Fruit fly (Drosophila melanogaster): ENCODE data around the gene FMRFaR.
A peak's percentile ranks its signal among the peaks of the same experiment; 100 is the strongest.

FMRFaR gene

DNA sequence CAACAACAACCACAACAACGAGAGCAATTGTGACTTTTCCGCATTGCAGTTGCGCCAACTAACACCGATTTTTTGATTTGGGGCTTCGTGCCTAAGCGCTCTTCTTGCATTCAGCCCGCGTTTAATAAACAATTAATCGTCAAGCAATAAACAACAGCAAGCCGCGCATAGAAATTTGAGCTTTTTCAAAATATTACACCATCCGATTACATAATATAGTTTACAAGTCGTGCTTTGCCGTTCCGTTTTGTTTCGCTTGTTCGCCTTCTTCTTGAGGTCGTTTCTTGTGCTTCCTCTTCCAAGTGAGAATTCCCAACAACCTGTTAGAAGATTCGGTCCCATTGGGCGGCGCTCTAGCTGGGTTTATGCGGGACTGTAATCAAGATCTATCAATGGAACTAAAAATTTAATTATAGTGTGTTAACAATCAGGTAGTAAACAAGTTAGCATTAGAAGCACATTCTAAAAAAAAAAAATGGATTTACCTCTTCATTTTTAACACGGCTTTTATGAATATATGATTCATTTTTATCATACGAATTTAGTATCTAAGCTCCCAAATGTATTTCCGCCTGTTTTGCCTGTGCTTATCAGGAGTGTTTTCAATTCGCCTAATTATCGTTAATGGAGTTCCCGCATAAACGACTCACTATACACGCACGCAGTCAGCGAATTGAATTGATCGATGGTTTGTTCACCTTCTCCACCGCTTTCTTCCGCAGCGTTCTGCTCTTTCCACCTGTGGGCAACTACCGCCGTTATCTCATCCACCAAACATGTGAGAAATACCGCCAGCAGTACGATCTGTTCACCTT, 34.5 kb downstream of the FMRFaR start (continued):
- TF ChIP-seq slp2 (GFP tag; optimal IDR thresholded peaks at IDR 0.05): peak; percentile 30
- TF ChIP-seq CG17385 (GFP tag; optimal IDR thresholded peaks at IDR 0.05): peak; percentile 85
- TF ChIP-seq CG18764 (GFP tag; optimal IDR thresholded peaks at IDR 0.05): peak; percentile 63
- peak; percentile 68 for TF ChIP-seq otp (GFP tag; IDR thresholded peaks at IDR 0.05)
- peak; percentile 75 for TF ChIP-seq ind (GFP tag; optimal IDR thresholded peaks at IDR 0.05)
- TF ChIP-seq toy (GFP tag; IDR thresholded peaks at IDR 0.05): 0 out of 2 replicates have a peak, but pooled peaks have one; percentile 9
- TF ChIP-seq CG14860 (GFP tag; IDR thresholded peaks at IDR 0.05; ENCODE audit: partially characterized antibody): no peak
- peak; percentile 62 for TF ChIP-seq CG1603 (tag; optimal IDR thresholded peaks at IDR 0.05)
- peak; percentile 85 for TF ChIP-seq CG6765 (GFP tag; optimal IDR thresholded peaks at IDR 0.05)
- peak in 1 of 3 experiments; percentile 90 for TF ChIP-seq lola (GFP tag; optimal IDR thresholded peaks at IDR 0.05)
- TF ChIP-seq yki (optimal IDR thresholded peaks at IDR 0.05): peak; percentile 19
- peak; percentile 41 for TF ChIP-seq cato (GFP tag; optimal IDR thresholded peaks at IDR 0.05; ENCODE audit: borderline replicate concordance)
- TF ChIP-seq ttk (GFP tag; IDR thresholded peaks at IDR 0.05): peak; percentile 60
- TF ChIP-seq CG11504 (tag; optimal IDR thresholded peaks at IDR 0.05): peak; percentile 89
- TF ChIP-seq trh (GFP tag; optimal IDR thresholded peaks at IDR 0.05): peak; percentile 38
- TF ChIP-seq lilli (GFP tag; optimal IDR thresholded peaks at IDR 0.05): peak; percentile 84
- TF ChIP-seq gcm2 (GFP tag; optimal IDR thresholded peaks at IDR 0.05): no peak
- peak; percentile 65; the same call in 1 of the 2 replicates for TF ChIP-seq CG14441 (GFP tag; IDR thresholded peaks at IDR 0.05)
- TF ChIP-seq Mes4 (GFP tag; optimal IDR thresholded peaks at IDR 0.05): peak; percentile 64
- TF ChIP-seq CG13424 (tag; optimal IDR thresholded peaks at IDR 0.05): peak; percentile 91
- peak; percentile 26 for TF ChIP-seq nom (GFP tag; optimal IDR thresholded peaks at IDR 0.05)
- TF ChIP-seq CG1792 (GFP tag; optimal IDR thresholded peaks at IDR 0.05): peak; percentile 54
- TF ChIP-seq Dfd (GFP tag; optimal IDR thresholded peaks at IDR 0.05): no peak
- TF ChIP-seq Atf6 (GFP tag; IDR thresholded peaks at IDR 0.05): peak; percentile 90
- peak; percentile 57 for TF ChIP-seq lbe (GFP tag; optimal IDR thresholded peaks at IDR 0.05)
- TF ChIP-seq crp (GFP tag; optimal IDR thresholded peaks at IDR 0.05): peak in 1 of 2 experiments; percentile 25
- no peak for TF ChIP-seq CG7745 (tag; optimal IDR thresholded peaks at IDR 0.05)
- TF ChIP-seq CG4617 (GFP tag; optimal IDR thresholded peaks at IDR 0.05; ENCODE audit: borderline replicate concordance): peak; percentile 5
- TF ChIP-seq CG1233 (GFP tag; optimal IDR thresholded peaks at IDR 0.05): peak; percentile 87
- TF ChIP-seq danr (GFP tag; IDR thresholded peaks at IDR 0.05): peak; percentile 51; the same call in 1 of the 2 replicates
- TF ChIP-seq Poxn (GFP tag; IDR thresholded peaks at IDR 0.05): no peak
- TF ChIP-seq CG31224 (GFP tag; IDR thresholded peaks at IDR 0.05): peak; percentile 36; the same call in 1 of the 2 replicates
- no peak for TF ChIP-seq sc (optimal IDR thresholded peaks at IDR 0.05)
- peak; percentile 75 for TF ChIP-seq sc (GFP tag; optimal IDR thresholded peaks at IDR 0.05)
- TF ChIP-seq sug (tag; optimal IDR thresholded peaks at IDR 0.05): peak; percentile 85
- peak in 1 of 3 experiments; percentile 62 for TF ChIP-seq Stat92E (GFP tag; optimal IDR thresholded peaks at IDR 0.05)
- peak; percentile 86 for TF ChIP-seq Oli (tag; optimal IDR thresholded peaks at IDR 0.05)
- peak; percentile 89 for TF ChIP-seq BtbVII (GFP tag; optimal IDR thresholded peaks at IDR 0.05)
- TF ChIP-seq CG11723 (GFP tag; optimal IDR thresholded peaks at IDR 0.05): peak; percentile 77
- TF ChIP-seq seq (GFP tag; IDR thresholded peaks at IDR 0.05): peak; percentile 88
- no peak for TF ChIP-seq Gsc (GFP tag; IDR thresholded peaks at IDR 0.05)
- TF ChIP-seq ro (GFP tag; IDR thresholded peaks at IDR 0.05): 0 out of 2 replicates have a peak, but pooled peaks have one; percentile 8
- peak; percentile 7 for TF ChIP-seq CG14965 (GFP tag; optimal IDR thresholded peaks at IDR 0.05; ENCODE audit: borderline replicate concordance)
- peak; percentile 88 for TF ChIP-seq CG2712 (tag; optimal IDR thresholded peaks at IDR 0.05)
- TF ChIP-seq CG9215 (GFP tag; IDR thresholded peaks at IDR 0.05): peak; percentile 43; the same call in 1 of the 2 replicates
- TF ChIP-seq Hr78 (GFP tag; optimal IDR thresholded peaks at IDR 0.05): peak in 1 of 2 experiments; percentile 61
- peak; percentile 88 for TF ChIP-seq CG15696 (tag; optimal IDR thresholded peaks at IDR 0.05)
- no peak for TF ChIP-seq zf30C (GFP tag; optimal IDR thresholded peaks at IDR 0.05)
